Worm (Caenorhabditis elegans): ENCODE measurements around the gene sfxn-1.5.

- TF ChIP-seq pes-1 (GFP tag; IDR thresholded peaks at IDR 0.05) (no peak), tbx-11 (GFP tag; IDR thresholded peaks at IDR 0.05) (no peak), ceh-13 (GFP tag; optimal IDR thresholded peaks at IDR 0.05) (no peak), scrt-1 (GFP tag; IDR thresholded peaks at IDR 0.05) (no peak), ama-1 (optimal IDR thresholded peaks at IDR 0.05) (no peak), flt-1 (GFP tag; IDR thresholded peaks at IDR 0.05) (no peak), tra-4 (tag; optimal IDR thresholded peaks at IDR 0.05) (no peak), ceh-36 (tag; optimal IDR thresholded peaks at IDR 0.05) (no peak)
These were observed 32.9 kb downstream of the sfxn-1.5 start, which contains the start of gene spp-30 for ce11 chrX:11628580-11628979.

Measured in whole organism, early embryonic.